Fruit fly (Drosophila melanogaster): Measurements from ENCODE around the gene chb.

- TF ChIP-seq Myc (optimal IDR thresholded peaks at IDR 0.05) (no peak), fru (GFP tag; optimal IDR thresholded peaks at IDR 0.05) (no peak), psq (GFP tag; optimal IDR thresholded peaks at IDR 0.05) (no peak), Hr78 (GFP tag; optimal IDR thresholded peaks at IDR 0.05) (no peak)
Observed at dm6 chr3L:21229764-21230163, 57.1 kb downstream of the chb start.

Measured in whole organism, wandering third instar larva.